Worm (Caenorhabditis elegans): ENCODE data around the gene cnx-1.

Gene cnx-1

DNA sequence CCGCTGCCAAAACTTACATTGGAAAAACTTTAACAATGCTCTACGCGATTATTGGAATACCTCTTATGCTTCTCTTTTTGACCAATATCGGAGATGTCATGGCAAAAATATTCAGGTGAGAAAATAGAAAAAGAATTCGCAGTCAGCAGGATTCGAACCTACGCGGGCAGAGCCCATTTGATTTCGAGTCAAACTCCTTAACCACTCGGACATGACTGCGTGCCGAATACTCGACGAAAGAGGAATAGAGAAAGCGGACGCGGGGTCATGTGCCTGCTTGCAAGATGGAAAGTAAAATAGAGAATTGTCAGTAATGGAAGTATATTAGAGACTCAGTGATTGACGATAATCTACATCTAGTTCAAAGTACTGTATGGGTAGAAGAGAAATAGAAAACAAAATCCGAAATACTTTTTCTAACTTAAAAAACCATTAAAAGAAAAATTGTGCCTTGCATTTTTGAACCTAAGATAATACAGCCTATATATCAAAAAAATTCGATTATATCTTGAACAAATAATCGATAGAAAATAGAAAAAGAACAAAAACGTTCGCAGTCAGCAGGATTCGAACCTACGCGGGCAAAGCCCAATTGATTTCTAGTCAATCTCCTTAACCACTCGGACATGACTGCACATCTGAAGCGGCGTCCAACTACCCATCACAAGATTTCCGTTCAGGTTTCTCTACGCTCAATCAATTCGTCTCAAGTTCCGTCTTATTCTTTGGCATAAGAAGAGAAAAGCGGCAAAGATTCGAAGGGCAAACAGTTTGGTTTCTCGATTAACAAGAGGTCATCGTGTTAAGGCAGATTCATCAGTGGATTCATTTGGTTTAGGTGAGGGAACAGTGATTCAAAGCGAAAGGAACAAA is 44.8 kb upstream of the cnx-1 start (continued):
- TF ChIP-seq mes-4 (tag; optimal IDR thresholded peaks at IDR 0.05) (peak; percentile 15), snpc-3.4 (tag; optimal IDR thresholded peaks at IDR 0.05) (peak; percentile 54), F55B11.4 (tag; optimal IDR thresholded peaks at IDR 0.05; ENCODE audit: borderline replicate concordance, insufficient read depth) (no peak), snpc-1.3 (tag; optimal IDR thresholded peaks at IDR 0.05; ENCODE audit: insufficient read depth) (peak; percentile 53), dpff-1 (tag; optimal IDR thresholded peaks at IDR 0.05) (no peak), ama-1 (optimal IDR thresholded peaks at IDR 0.05) (no peak), ama-1 (GFP tag; optimal IDR thresholded peaks at IDR 0.05) (peak in 1 of 2 experiments; percentile 63), attf-3 (GFP tag; conservative IDR thresholded peaks at IDR 0.05) (0 out of 2 replicates have a peak, but pooled peaks have one; percentile 37), atf-7 (tag; optimal IDR thresholded peaks at IDR 0.05) (peak; percentile 36), ceh-58 (GFP tag; IDR thresholded peaks at IDR 0.05) (no peak), ets-4 (GFP tag; optimal IDR thresholded peaks at IDR 0.05) (peak; percentile 14), attf-6 (GFP tag; IDR thresholded peaks at IDR 0.05) (no peak), attf-5 (GFP tag; optimal IDR thresholded peaks at IDR 0.05) (peak; percentile 28), unc-62 (GFP tag; optimal IDR thresholded peaks at IDR 0.05) (no peak), ceh-91 (GFP tag; IDR thresholded peaks at IDR 0.05) (no peak), K11D2.4 (GFP tag; IDR thresholded peaks at IDR 0.05) (no peak), ceh-40 (GFP tag; IDR thresholded peaks at IDR 0.05) (peak; percentile 82; the same call in 1 of the 2 replicates), gei-17 (GFP tag; optimal IDR thresholded peaks at IDR 0.05) (no peak)

DNA sequence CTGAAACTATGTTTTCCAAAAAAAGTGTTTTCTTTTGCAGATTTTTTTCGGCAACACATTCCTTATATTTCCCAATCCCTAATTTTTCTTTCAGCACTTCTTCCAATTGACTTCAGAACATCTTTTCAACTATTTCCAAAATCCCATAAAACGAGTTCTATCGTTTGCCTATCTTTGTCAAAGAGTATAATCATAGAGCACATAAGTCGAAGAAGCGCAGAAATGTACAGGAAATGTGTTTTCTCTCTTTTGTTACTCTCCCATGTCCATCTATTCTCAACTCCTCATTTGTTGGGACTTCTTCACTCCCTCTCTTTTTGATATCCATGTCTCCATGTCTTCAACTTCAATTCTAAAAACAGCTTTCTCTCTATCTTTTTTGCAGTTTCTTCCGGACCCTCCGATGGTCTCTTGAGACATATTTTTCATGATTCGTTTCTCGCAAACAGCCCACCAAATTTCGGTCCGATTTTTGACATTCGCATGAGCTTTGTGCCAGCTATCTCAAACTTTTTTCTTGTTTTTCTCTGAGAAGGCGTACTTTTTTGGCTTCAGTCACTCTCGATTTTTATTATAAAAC is 43.4 kb upstream of the cnx-1 start, which contains the start of gene twk-48:
Gene twk-48, plus strand, starts transcription at position 530 of the 580 bp plus-strand sequence.
- TF ChIP-seq him-1 (tag; optimal IDR thresholded peaks at IDR 0.05) = no peak
- TF ChIP-seq zfh-2 (GFP tag; conservative IDR thresholded peaks at IDR 0.05) = no peak
- TF ChIP-seq cebp-2 (GFP tag; IDR thresholded peaks at IDR 0.05) = no peak
- TF ChIP-seq hmg-20 (GFP tag; IDR thresholded peaks at IDR 0.05) = no peak
- 0 out of 2 replicates have a peak, but pooled peaks have one; percentile 10 for TF ChIP-seq hmg-1.2 (GFP tag; IDR thresholded peaks at IDR 0.05)

DNA sequence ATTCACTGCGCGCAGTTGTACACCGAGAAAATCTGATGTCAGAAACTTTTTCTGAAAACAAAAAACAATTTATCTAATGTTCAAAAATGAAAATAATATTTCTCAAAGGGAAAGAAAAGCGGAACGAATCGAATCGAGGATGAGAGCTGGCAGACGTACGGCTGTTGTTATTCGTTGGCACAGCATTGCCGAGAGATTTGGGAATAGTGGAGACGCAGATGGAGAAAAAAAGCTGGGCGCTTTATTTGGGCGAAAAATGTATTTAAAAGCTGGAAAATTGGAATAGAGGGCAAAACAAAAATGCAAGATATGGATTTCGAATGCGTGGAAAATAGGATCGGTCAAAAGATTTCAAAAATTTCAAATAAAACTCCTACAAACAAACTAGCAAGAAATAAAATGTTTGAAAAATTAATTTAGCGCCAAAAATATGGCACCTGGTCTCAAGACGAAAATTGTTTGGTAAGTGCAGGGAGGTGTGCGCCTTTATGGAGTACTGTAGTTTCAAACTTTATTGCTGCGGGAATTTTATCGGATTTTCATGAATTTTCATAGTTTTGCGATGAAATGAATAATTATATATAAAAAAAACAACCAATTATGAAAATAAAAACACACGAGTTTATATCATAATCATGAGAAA is 42.3 kb upstream of the cnx-1 start, which contains the start of gene gpdh-2:
Gene gpdh-2, minus strand, starts transcription at position 51 of the 643 bp plus-strand sequence.
- no peak for TF ChIP-seq attf-3 (GFP tag; conservative IDR thresholded peaks at IDR 0.05)
- no peak for TF ChIP-seq F49E8.2 (tag; optimal IDR thresholded peaks at IDR 0.05; ENCODE audit: insufficient read depth)
- no peak for TF ChIP-seq chd-7 (tag; optimal IDR thresholded peaks at IDR 0.05)
- TF ChIP-seq sptf-2 (GFP tag; optimal IDR thresholded peaks at IDR 0.05) = no peak
- TF ChIP-seq F10E7.11 (tag; optimal IDR thresholded peaks at IDR 0.05) = no peak
- peak; percentile 69 for TF ChIP-seq lsl-1 (GFP tag; optimal IDR thresholded peaks at IDR 0.05)
- no peak for TF ChIP-seq tlf-1 (GFP tag; optimal IDR thresholded peaks at IDR 0.05)
- no peak for TF ChIP-seq die-1 (tag; optimal IDR thresholded peaks at IDR 0.05)
- no peak for TF ChIP-seq nhr-179 (tag; optimal IDR thresholded peaks at IDR 0.05)
- TF ChIP-seq let-607 (tag; optimal IDR thresholded peaks at IDR 0.05) = no peak
- TF ChIP-seq aptf-2 (GFP tag; conservative IDR thresholded peaks at IDR 0.05) = no peak
- no peak for TF ChIP-seq D2030.7 (GFP tag; IDR thresholded peaks at IDR 0.05)
- TF ChIP-seq sdz-38 (tag; optimal IDR thresholded peaks at IDR 0.05) = no peak
- peak; percentile 46; the same call in 1 of the 2 replicates for TF ChIP-seq F33H1.4 (GFP tag; IDR thresholded peaks at IDR 0.05)
- no peak for TF ChIP-seq egl-44 (GFP tag; IDR thresholded peaks at IDR 0.05)
- TF ChIP-seq efl-1 (GFP tag; optimal IDR thresholded peaks at IDR 0.05) = peak; percentile 37
- TF ChIP-seq ztf-25 (GFP tag; IDR thresholded peaks at IDR 0.05) = no peak
- no peak for TF ChIP-seq bed-2 (GFP tag; IDR thresholded peaks at IDR 0.05)
- TF ChIP-seq him-1 (tag; optimal IDR thresholded peaks at IDR 0.05) = no peak
- TF ChIP-seq ZK185.1 (tag; optimal IDR thresholded peaks at IDR 0.05; ENCODE audit: poor library complexity, severe bottlenecking) = no peak
- TF ChIP-seq lin-54 (GFP tag; optimal IDR thresholded peaks at IDR 0.05) = no peak
- no peak for TF ChIP-seq lir-1 (GFP tag; conservative IDR thresholded peaks at IDR 0.05)

Data from whole organism, young adult.